Worm (Caenorhabditis elegans) whole organism, early embryonic: Measurements from ENCODE around the gene znf-622.

ENCODE experiments used
- B0310.2 ChIP-seq: sonication (generic microtip); optimal IDR thresholded peaks from 2 replicates; lab custom pipeline; 2016; ENCODE audit warnings: mild to moderate bottlenecking, missing genetic modification characterization, missing compliant biosample characterization
- ama-1 ChIP-seq: fragments of 150-350 bp; optimal IDR thresholded peaks from 2 replicates; lab custom pipeline; 2014
- ets-7 ChIP-seq: sonication (generic microtip); optimal IDR thresholded peaks from 2 replicates; lab custom pipeline; 2016; ENCODE audit warnings: missing genotype, missing genetic modification characterization, missing compliant biosample characterization
- flt-1 ChIP-seq: fragments of 200-800 bp; sonication (Bioruptor generic); IDR thresholded peaks from 2 replicates; pipeline ENCODE4 v1.3.6; 2022; ENCODE audit warnings: missing genetic modification characterization, missing compliant biosample characterization
- hmbx-1 ChIP-seq: sonication (generic microtip); optimal IDR thresholded peaks from 2 replicates; lab custom pipeline; 2016; ENCODE audit warnings: mild to moderate bottlenecking, missing genetic modification characterization, missing compliant biosample characterization
- hnd-1 ChIP-seq: sonication (generic microtip); optimal IDR thresholded peaks from 2 replicates; lab custom pipeline; 2016; ENCODE audit warnings: missing genetic modification characterization, missing compliant biosample characterization
- pes-1 ChIP-seq: fragments of 200-800 bp; sonication (Bioruptor generic); IDR thresholded peaks from 2 replicates; pipeline ENCODE4 v1.3.6; 2022; ENCODE audit warnings: missing genetic modification reagents, missing genetic modification characterization, missing compliant biosample characterization
- scrt-1 ChIP-seq: fragments of 200-800 bp; sonication (Bioruptor generic); IDR thresholded peaks from 2 replicates; pipeline ENCODE4 v1.3.6; 2022; ENCODE audit warnings: missing genetic modification characterization, missing compliant biosample characterization
- tbx-37 ChIP-seq: fragments of 200-800 bp; sonication (Bioruptor generic); conservative IDR thresholded peaks from 2 replicates; pipeline ENCODE4 v1.3.6; 2022; ENCODE audit warnings: missing genetic modification reagents, missing genetic modification characterization, missing compliant biosample characterization
- tra-4 ChIP-seq: sonication (generic microtip); optimal IDR thresholded peaks from 2 replicates; lab custom pipeline; 2017; ENCODE audit warnings: missing genetic modification characterization, missing compliant biosample characterization

DNA sequence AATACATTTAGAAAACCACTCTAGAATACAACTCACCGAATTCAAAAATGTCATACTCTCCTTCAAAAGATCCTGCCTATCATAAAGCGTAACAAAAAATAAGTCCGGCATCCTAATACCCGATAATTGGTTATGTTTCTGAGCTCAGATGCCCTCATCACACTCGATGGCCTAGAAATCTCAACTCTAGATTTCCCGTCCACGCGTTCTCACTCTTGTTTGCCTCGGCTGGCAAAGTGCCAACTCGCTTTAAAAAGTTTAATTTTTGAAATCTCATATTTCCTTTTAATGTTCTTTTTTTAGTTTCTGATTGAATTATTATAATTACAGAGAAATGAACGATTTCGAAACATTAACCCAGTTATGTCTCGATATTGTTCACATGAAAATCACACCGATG lies 13.7 kb upstream of the znf-622 start, which contains the start of the genes C56G2.15 and thoc-2:
- TF ChIP-seq hmbx-1 (tag; lab: Kevin White, UChicago): no peak
- no peak for TF ChIP-seq ama-1 (lab: Kevin White, UChicago)
- no peak for TF ChIP-seq pes-1
- TF ChIP-seq ets-7 (tag; lab: Kevin White, UChicago): no peak
- TF ChIP-seq B0310.2: no peak
- TF ChIP-seq tra-4: no peak
- no peak for TF ChIP-seq flt-1 (GFP tag; lab: Robert Waterston, UW)
- no peak for TF ChIP-seq hnd-1 (tag; lab: Kevin White, UChicago)
- no peak for TF ChIP-seq tbx-37 (GFP tag; lab: Robert Waterston, UW)
- no peak for TF ChIP-seq scrt-1 (GFP tag; lab: Robert Waterston, UW)
